Worm (Caenorhabditis elegans): Measurements from ENCODE around the gene R07C3.3.
"Not testable (repeated sequence)": the region's sequence is repeated elsewhere in the genome, so short reads cannot be mapped to it uniquely, and the experiment has no call there.

R07C3.3 gene

ce11 chrII:973999-974398, 35.4 kb downstream of the R07C3.3 start, which contains the start of gene fbxc-14:
TSS of gene fbxc-14 (plus strand) at chrII:974299.
- TF ChIP-seq B0336.3 (GFP tag; IDR thresholded peaks at IDR 0.05) (no peak), Y53F4B.3 (GFP tag; IDR thresholded peaks at IDR 0.05) (no peak), B0035.1 (tag; optimal IDR thresholded peaks at IDR 0.05) (no peak), ztf-3 (GFP tag; optimal IDR thresholded peaks at IDR 0.05) (no peak), madf-6 (GFP tag; IDR thresholded peaks at IDR 0.05) (no peak)

- peak; percentile 52 for TF ChIP-seq mcd-1 (GFP tag; IDR thresholded peaks at IDR 0.05)
- peak; percentile 37; the same call in 1 of the 2 replicates for TF ChIP-seq egl-44 (GFP tag; IDR thresholded peaks at IDR 0.05)
- peak; percentile 53; the same call in 1 of the 2 replicates for TF ChIP-seq D2030.7 (GFP tag; IDR thresholded peaks at IDR 0.05)
- TF ChIP-seq pbrm-1 (GFP tag; IDR thresholded peaks at IDR 0.05): 0 out of 2 replicates have a peak, but pooled peaks have one; percentile 45
- TF ChIP-seq rcor-1 (GFP tag; IDR thresholded peaks at IDR 0.05): peak; percentile 77
- 0 out of 2 replicates have a peak, but pooled peaks have one; percentile 13 for TF ChIP-seq ztf-25 (GFP tag; IDR thresholded peaks at IDR 0.05)
- 0 out of 2 replicates have a peak, but pooled peaks have one; percentile 28 for TF ChIP-seq hmg-20 (GFP tag; IDR thresholded peaks at IDR 0.05)
- 0 out of 2 replicates have a peak, but pooled peaks have one; percentile 13 for TF ChIP-seq ceh-100 (GFP tag; IDR thresholded peaks at IDR 0.05)
- TF ChIP-seq dox-1 (GFP tag; IDR thresholded peaks at IDR 0.05): peak; percentile 60
- TF ChIP-seq Y95B8A.8 (GFP tag; IDR thresholded peaks at IDR 0.05): 0 out of 2 replicates have a peak, but pooled peaks have one; percentile 53
These were observed 38.5 kb downstream of the R07C3.3 start for ce11 chrII:977130-977529.

ce11 chrII:979135-979534, 40.5 kb downstream of the R07C3.3 start, which contains the start of the genes fbxc-17 and fbxc-15:
TSS of gene fbxc-17 (minus strand) at chrII:979235.
TSS of gene fbxc-15 (plus strand) at chrII:979423.
- TF ChIP-seq K11D2.4 (GFP tag; IDR thresholded peaks at IDR 0.05): no peak
- no peak for TF ChIP-seq lin-26 (GFP tag; IDR thresholded peaks at IDR 0.05)
- no peak for TF ChIP-seq F37B4.10 (GFP tag; IDR thresholded peaks at IDR 0.05)
- no peak for TF ChIP-seq xnd-1 (tag; optimal IDR thresholded peaks at IDR 0.05)
- TF ChIP-seq mxl-1 (tag; optimal IDR thresholded peaks at IDR 0.05): no peak

- TF ChIP-seq F10E7.11 (tag; optimal IDR thresholded peaks at IDR 0.05): no peak
- TF ChIP-seq rpc-1 (optimal IDR thresholded peaks at IDR 0.05): no peak
- no peak for TF ChIP-seq rpc-1 (tag; optimal IDR thresholded peaks at IDR 0.05)
- TF ChIP-seq ceh-79 (tag; optimal IDR thresholded peaks at IDR 0.05): no peak
- no peak for TF ChIP-seq ceh-58 (GFP tag; IDR thresholded peaks at IDR 0.05)
- no peak for TF ChIP-seq Y53F4B.3 (GFP tag; IDR thresholded peaks at IDR 0.05)
- TF ChIP-seq F57A8.1 (GFP tag; optimal IDR thresholded peaks at IDR 0.05): no peak
- no peak for TF ChIP-seq akir-1 (GFP tag; optimal IDR thresholded peaks at IDR 0.05)
- TF ChIP-seq nhr-120 (GFP tag; IDR thresholded peaks at IDR 0.05): no peak
- TF ChIP-seq gei-17 (GFP tag; optimal IDR thresholded peaks at IDR 0.05): no peak
- TF ChIP-seq pbrm-1 (GFP tag; IDR thresholded peaks at IDR 0.05): no peak
- no peak for TF ChIP-seq die-1 (tag; optimal IDR thresholded peaks at IDR 0.05)
- TF ChIP-seq attf-5 (GFP tag; optimal IDR thresholded peaks at IDR 0.05): no peak
These were observed 44.2 kb downstream of the R07C3.3 start, which contains the start of gene srh-274 for ce11 chrII:982842-983241. TSS of gene srh-274 (plus strand) at chrII:983142.

ce11 chrII:985703-986102, 47.1 kb downstream of the R07C3.3 start, which contains the start of gene fbxc-40:
TSS of gene fbxc-40 (plus strand) at chrII:986003.
- TF ChIP-seq lsy-27 (tag; optimal IDR thresholded peaks at IDR 0.05; ENCODE audit: borderline replicate concordance, insufficient read depth); madf-3 (GFP tag; IDR thresholded peaks at IDR 0.05); ztf-18 (tag; optimal IDR thresholded peaks at IDR 0.05): not testable (repeated sequence)

Data from whole organism, young adult.